Worm (Caenorhabditis elegans): Measurements from ENCODE around the gene C13G3.1.

The C13G3.1 gene

DNA sequence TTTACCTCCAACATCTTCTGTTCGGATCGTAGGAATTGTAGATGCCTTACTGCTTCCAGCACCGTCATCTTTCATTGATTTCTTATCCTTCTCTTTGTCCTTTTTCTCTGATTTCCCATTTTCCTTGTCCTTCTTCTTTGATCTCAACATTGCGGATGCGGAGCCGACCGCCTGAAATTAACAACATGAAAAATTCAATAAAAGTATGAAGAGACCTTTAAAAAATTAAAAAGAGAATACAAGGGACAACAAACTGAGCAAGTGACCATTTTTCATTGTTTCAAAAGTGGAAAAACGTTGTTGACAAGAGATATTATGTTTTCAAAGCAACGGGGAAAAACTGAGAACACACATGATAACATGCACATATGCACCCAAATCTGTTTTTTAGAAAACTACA is 18.4 kb upstream of the C13G3.1 start:
- TF ChIP-seq Y67H2A.10 (GFP tag; conservative IDR thresholded peaks at IDR 0.05) (no peak), F37B4.10 (GFP tag; IDR thresholded peaks at IDR 0.05) (no peak), atf-7 (tag; optimal IDR thresholded peaks at IDR 0.05) (no peak), dox-1 (GFP tag; IDR thresholded peaks at IDR 0.05) (no peak), akir-1 (GFP tag; optimal IDR thresholded peaks at IDR 0.05) (no peak), mes-4 (tag; optimal IDR thresholded peaks at IDR 0.05) (no peak), B0336.3 (GFP tag; IDR thresholded peaks at IDR 0.05) (no peak), gei-17 (GFP tag; optimal IDR thresholded peaks at IDR 0.05) (no peak), tbx-9 (tag; optimal IDR thresholded peaks at IDR 0.05; ENCODE audit: borderline replicate concordance) (no peak), mcd-1 (GFP tag; IDR thresholded peaks at IDR 0.05) (no peak), D2030.7 (GFP tag; IDR thresholded peaks at IDR 0.05) (no peak), aptf-2 (GFP tag; conservative IDR thresholded peaks at IDR 0.05) (no peak), K12H6.12 (tag; optimal IDR thresholded peaks at IDR 0.05) (no peak), sea-2 (GFP tag; IDR thresholded peaks at IDR 0.05) (no peak), lag-1 (GFP tag; IDR thresholded peaks at IDR 0.05) (no peak), sptf-2 (GFP tag; optimal IDR thresholded peaks at IDR 0.05) (no peak), B0035.1 (tag; optimal IDR thresholded peaks at IDR 0.05) (no peak), tlf-1 (GFP tag; optimal IDR thresholded peaks at IDR 0.05) (no peak)

DNA sequence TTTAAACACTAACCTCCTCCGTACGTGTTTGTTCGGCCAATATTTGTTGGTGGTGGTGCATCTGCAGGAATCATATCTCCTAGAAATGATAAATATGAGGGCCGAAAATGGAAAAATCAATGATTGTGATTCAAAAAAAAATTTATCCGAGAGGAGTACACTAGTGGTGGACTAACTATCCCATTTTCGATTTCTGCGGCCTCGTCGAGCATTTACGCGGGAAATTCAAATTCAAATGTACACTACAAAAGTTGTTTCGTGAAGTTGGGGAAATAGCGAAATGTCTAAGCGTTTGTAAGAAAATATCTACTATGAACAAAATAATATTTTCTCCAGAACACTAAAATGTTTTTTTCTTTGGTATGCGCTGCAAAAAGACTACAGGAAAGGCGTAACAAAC is 17.0 kb upstream of the C13G3.1 start:
- TF ChIP-seq die-1 (tag; optimal IDR thresholded peaks at IDR 0.05): no peak
- TF ChIP-seq C17E4.6 (GFP tag; IDR thresholded peaks at IDR 0.05): 0 out of 2 replicates have a peak, but pooled peaks have one; percentile 14
- TF ChIP-seq lin-35 (GFP tag; optimal IDR thresholded peaks at IDR 0.05): peak in 1 of 3 experiments; percentile 72
- TF ChIP-seq efl-1 (GFP tag; optimal IDR thresholded peaks at IDR 0.05): peak; percentile 72
- TF ChIP-seq bed-1 (GFP tag; IDR thresholded peaks at IDR 0.05): no peak
- TF ChIP-seq nhr-27 (tag; optimal IDR thresholded peaks at IDR 0.05): no peak
- TF ChIP-seq bed-2 (GFP tag; IDR thresholded peaks at IDR 0.05): 0 out of 2 replicates have a peak, but pooled peaks have one; percentile 57
- peak; percentile 30 for TF ChIP-seq lin-40 (tag; optimal IDR thresholded peaks at IDR 0.05)
- 0 out of 2 replicates have a peak, but pooled peaks have one; percentile 72 for TF ChIP-seq ceh-40 (GFP tag; IDR thresholded peaks at IDR 0.05)
- TF ChIP-seq let-607 (tag; optimal IDR thresholded peaks at IDR 0.05): peak in 1 of 2 experiments; percentile 7
- peak; percentile 2 for TF ChIP-seq madf-10 (tag; optimal IDR thresholded peaks at IDR 0.05)
- no peak for TF ChIP-seq ztf-22 (GFP tag; optimal IDR thresholded peaks at IDR 0.05)
- peak; percentile 54 for TF ChIP-seq dpl-1 (GFP tag; optimal IDR thresholded peaks at IDR 0.05)
- TF ChIP-seq dox-1 (GFP tag; IDR thresholded peaks at IDR 0.05): peak; percentile 51; the same call in 1 of the 2 replicates
- peak; percentile 83 for TF ChIP-seq ZK185.1 (tag; optimal IDR thresholded peaks at IDR 0.05; ENCODE audit: poor library complexity, severe bottlenecking)
- TF ChIP-seq pbrm-1 (GFP tag; IDR thresholded peaks at IDR 0.05): peak; percentile 41; the same call in 1 of the 2 replicates
- peak; percentile 14 to 26 for TF ChIP-seq rec-8 (tag; optimal IDR thresholded peaks at IDR 0.05)
- TF ChIP-seq attf-6 (GFP tag; IDR thresholded peaks at IDR 0.05): no peak
- TF ChIP-seq K12H6.12 (tag; optimal IDR thresholded peaks at IDR 0.05): peak; percentile 58
- TF ChIP-seq F33H1.4 (GFP tag; IDR thresholded peaks at IDR 0.05): peak; percentile 43; the same call in 1 of the 2 replicates
- peak; percentile 44 for TF ChIP-seq unc-130 (GFP tag; optimal IDR thresholded peaks at IDR 0.05)
- TF ChIP-seq K11D2.4 (GFP tag; IDR thresholded peaks at IDR 0.05): peak; percentile 72
- peak; percentile 41; the same call in 1 of the 2 replicates for TF ChIP-seq D2030.7 (GFP tag; IDR thresholded peaks at IDR 0.05)
- TF ChIP-seq lir-1 (GFP tag; conservative IDR thresholded peaks at IDR 0.05): peak; percentile 50; the same call in 1 of the 2 replicates
- no peak for TF ChIP-seq hmg-1.2 (GFP tag; IDR thresholded peaks at IDR 0.05)
- TF ChIP-seq B0035.1 (tag; optimal IDR thresholded peaks at IDR 0.05): no peak
- 0 out of 2 replicates have a peak, but pooled peaks have one; percentile 49 for TF ChIP-seq hmg-20 (GFP tag; IDR thresholded peaks at IDR 0.05)
- no peak for TF ChIP-seq nfya-2 (GFP tag; IDR thresholded peaks at IDR 0.05)
- TF ChIP-seq let-526 (GFP tag; IDR thresholded peaks at IDR 0.05): 0 out of 2 replicates have a peak, but pooled peaks have one; percentile 34
- peak; percentile 9 for TF ChIP-seq chd-7 (tag; optimal IDR thresholded peaks at IDR 0.05)
- no peak for TF ChIP-seq Y53F4B.3 (GFP tag; IDR thresholded peaks at IDR 0.05)
- peak; percentile 5 for TF ChIP-seq attf-5 (GFP tag; optimal IDR thresholded peaks at IDR 0.05)
- no peak for TF ChIP-seq F55B11.4 (tag; optimal IDR thresholded peaks at IDR 0.05; ENCODE audit: borderline replicate concordance, insufficient read depth)
- TF ChIP-seq lag-1 (GFP tag; IDR thresholded peaks at IDR 0.05): no peak

Measured in whole organism, young adult.